Worm (Caenorhabditis elegans): ENCODE results near the gene pzf-1.
"Not testable (repeated sequence)": the region's sequence is repeated elsewhere in the genome, so short reads cannot be mapped to it uniquely, and the experiment has no call there.

Gene pzf-1

ce11 chrV:15955497-15955896 is 27.3 kb upstream of the pzf-1 start, which contains the start of gene srh-186:
Gene srh-186 (plus strand): TSS chrV:15955797.
- no peak for TF ChIP-seq flt-1 (GFP tag; IDR thresholded peaks at IDR 0.05)
- TF ChIP-seq cog-1 (tag; optimal IDR thresholded peaks at IDR 0.05): no peak
- TF ChIP-seq ref-1 (GFP tag; conservative IDR thresholded peaks at IDR 0.05): no peak
- no peak for TF ChIP-seq med-1 (GFP tag; optimal IDR thresholded peaks at IDR 0.05; ENCODE audit: insufficient read depth)
- no peak for TF ChIP-seq klf-2 (GFP tag; conservative IDR thresholded peaks at IDR 0.05)
- no peak for TF ChIP-seq ztf-29 (GFP tag; IDR thresholded peaks at IDR 0.05)
- no peak for TF ChIP-seq ztf-23 (GFP tag; IDR thresholded peaks at IDR 0.05)
- TF ChIP-seq T22C8.4 (GFP tag; IDR thresholded peaks at IDR 0.05): no peak
- no peak for TF ChIP-seq tab-1 (GFP tag; IDR thresholded peaks at IDR 0.05)

ce11 chrV:15954932-15955331 is 26.7 kb upstream of the pzf-1 start, which contains the start of gene srw-57:
Gene srw-57 (minus strand): TSS chrV:15955032.
- TF ChIP-seq cog-1 (tag; optimal IDR thresholded peaks at IDR 0.05) (no peak), ztf-23 (GFP tag; IDR thresholded peaks at IDR 0.05) (no peak), ztf-29 (GFP tag; IDR thresholded peaks at IDR 0.05) (no peak)

- TF ChIP-seq ztf-29 (GFP tag; IDR thresholded peaks at IDR 0.05) (no peak), flt-1 (GFP tag; IDR thresholded peaks at IDR 0.05) (no peak), ref-1 (GFP tag; conservative IDR thresholded peaks at IDR 0.05) (no peak), ztf-23 (GFP tag; IDR thresholded peaks at IDR 0.05) (no peak), T22C8.4 (GFP tag; IDR thresholded peaks at IDR 0.05) (no peak), tab-1 (GFP tag; IDR thresholded peaks at IDR 0.05) (no peak), klf-2 (GFP tag; conservative IDR thresholded peaks at IDR 0.05) (no peak), med-1 (GFP tag; optimal IDR thresholded peaks at IDR 0.05; ENCODE audit: insufficient read depth) (no peak), cog-1 (tag; optimal IDR thresholded peaks at IDR 0.05) (no peak)
Observed at ce11 chrV:15952762-15953161, 24.5 kb upstream of the pzf-1 start, which contains the start of gene srw-56. Gene srw-56 (minus strand): TSS chrV:15952862.

- TF ChIP-seq ztf-29 (GFP tag; IDR thresholded peaks at IDR 0.05): no peak
- TF ChIP-seq T22C8.4 (GFP tag; IDR thresholded peaks at IDR 0.05): no peak
- TF ChIP-seq med-1 (GFP tag; optimal IDR thresholded peaks at IDR 0.05; ENCODE audit: insufficient read depth): no peak
- TF ChIP-seq ztf-23 (GFP tag; IDR thresholded peaks at IDR 0.05): no peak
- no peak for TF ChIP-seq klf-2 (GFP tag; conservative IDR thresholded peaks at IDR 0.05)
- TF ChIP-seq ref-1 (GFP tag; conservative IDR thresholded peaks at IDR 0.05): no peak
Observed at ce11 chrV:15950903-15951302, 22.7 kb upstream of the pzf-1 start, which contains the start of gene srw-59. Gene srw-59 (minus strand): TSS chrV:15951003.

- no peak for TF ChIP-seq cog-1 (tag; optimal IDR thresholded peaks at IDR 0.05)
- no peak for TF ChIP-seq ztf-23 (GFP tag; IDR thresholded peaks at IDR 0.05)
- TF ChIP-seq ztf-29 (GFP tag; IDR thresholded peaks at IDR 0.05): no peak
- TF ChIP-seq tab-1 (GFP tag; IDR thresholded peaks at IDR 0.05): no peak
- no peak for TF ChIP-seq ref-1 (GFP tag; conservative IDR thresholded peaks at IDR 0.05)
Observed at ce11 chrV:15943125-15943524, 14.9 kb upstream of the pzf-1 start, which contains the start of gene srw-53. Gene srw-53 (plus strand): TSS chrV:15943425.

ce11 chrV:15940254-15940653 is 12.0 kb upstream of the pzf-1 start, which contains the start of gene srw-55:
Gene srw-55 (minus strand): TSS chrV:15940354.
- TF ChIP-seq T22C8.4 (GFP tag; IDR thresholded peaks at IDR 0.05): no peak
- TF ChIP-seq flt-1 (GFP tag; IDR thresholded peaks at IDR 0.05): no peak
- no peak for TF ChIP-seq ztf-29 (GFP tag; IDR thresholded peaks at IDR 0.05)
- TF ChIP-seq cog-1 (tag; optimal IDR thresholded peaks at IDR 0.05): no peak
- no peak for TF ChIP-seq med-1 (GFP tag; optimal IDR thresholded peaks at IDR 0.05; ENCODE audit: insufficient read depth)
- TF ChIP-seq ztf-23 (GFP tag; IDR thresholded peaks at IDR 0.05): no peak
- TF ChIP-seq tab-1 (GFP tag; IDR thresholded peaks at IDR 0.05): no peak
- no peak for TF ChIP-seq klf-2 (GFP tag; conservative IDR thresholded peaks at IDR 0.05)
- no peak for TF ChIP-seq ref-1 (GFP tag; conservative IDR thresholded peaks at IDR 0.05)

ce11 chrV:15932390-15932789 is 4.2 kb upstream of the pzf-1 start, which contains the start of gene srw-26:
Gene srw-26 (minus strand): TSS chrV:15932490.
- TF ChIP-seq cog-1 (tag; optimal IDR thresholded peaks at IDR 0.05): no peak
- TF ChIP-seq klf-2 (GFP tag; conservative IDR thresholded peaks at IDR 0.05): no peak

ce11 chrV:15929882-15930281 is 1.7 kb upstream of the pzf-1 start, which contains the start of gene srbc-77:
Gene srbc-77 (plus strand): TSS chrV:15930182.
- not testable (repeated sequence) for TF ChIP-seq flt-1 (GFP tag; IDR thresholded peaks at IDR 0.05); ref-1 (GFP tag; conservative IDR thresholded peaks at IDR 0.05); med-1 (GFP tag; optimal IDR thresholded peaks at IDR 0.05; ENCODE audit: insufficient read depth)

ce11 chrV:15924307-15924706 is 3.9 kb downstream of the pzf-1 start, which contains the start of gene nhr-108:
Gene nhr-108 (minus strand): TSS chrV:15924472.
- TF ChIP-seq med-1 (GFP tag; optimal IDR thresholded peaks at IDR 0.05; ENCODE audit: insufficient read depth): no peak
- no peak for TF ChIP-seq T22C8.4 (GFP tag; IDR thresholded peaks at IDR 0.05)
- no peak for TF ChIP-seq cog-1 (tag; optimal IDR thresholded peaks at IDR 0.05)

- TF ChIP-seq tab-1 (GFP tag; IDR thresholded peaks at IDR 0.05) (no peak), ztf-23 (GFP tag; IDR thresholded peaks at IDR 0.05) (no peak), ref-1 (GFP tag; conservative IDR thresholded peaks at IDR 0.05) (no peak), T22C8.4 (GFP tag; IDR thresholded peaks at IDR 0.05) (no peak), klf-2 (GFP tag; conservative IDR thresholded peaks at IDR 0.05) (no peak), ztf-29 (GFP tag; IDR thresholded peaks at IDR 0.05) (no peak), med-1 (GFP tag; optimal IDR thresholded peaks at IDR 0.05; ENCODE audit: insufficient read depth) (no peak), flt-1 (GFP tag; IDR thresholded peaks at IDR 0.05) (no peak), cog-1 (tag; optimal IDR thresholded peaks at IDR 0.05) (no peak)
Observed at ce11 chrV:15922979-15923378, 5.2 kb downstream of the pzf-1 start, which contains the start of gene F35E8.13. Gene F35E8.13 (plus strand): TSS chrV:15923279.

- no peak for TF ChIP-seq flt-1 (GFP tag; IDR thresholded peaks at IDR 0.05)
- no peak for TF ChIP-seq T22C8.4 (GFP tag; IDR thresholded peaks at IDR 0.05)
- TF ChIP-seq ztf-23 (GFP tag; IDR thresholded peaks at IDR 0.05): no peak
- no peak for TF ChIP-seq klf-2 (GFP tag; conservative IDR thresholded peaks at IDR 0.05)
- TF ChIP-seq ref-1 (GFP tag; conservative IDR thresholded peaks at IDR 0.05): no peak
- no peak for TF ChIP-seq cog-1 (tag; optimal IDR thresholded peaks at IDR 0.05)
- no peak for TF ChIP-seq ztf-29 (GFP tag; IDR thresholded peaks at IDR 0.05)
- TF ChIP-seq med-1 (GFP tag; optimal IDR thresholded peaks at IDR 0.05; ENCODE audit: insufficient read depth): no peak
- TF ChIP-seq tab-1 (GFP tag; IDR thresholded peaks at IDR 0.05): no peak
Observed at ce11 chrV:15921102-15921501, 7.1 kb downstream of the pzf-1 start, which contains the start of gene cdr-1. Gene cdr-1 (plus strand): TSS chrV:15921309.
